Fruit fly (Drosophila melanogaster) whole organism, embryonic: Measurements from ENCODE around the gene Aps.
A peak's percentile ranks its signal among the peaks of the same experiment; 100 is the strongest.

ENCODE experiments used
- CG10462 ChIP-seq: fragments of 200-800 bp; sonication (Bioruptor generic); optimal IDR thresholded peaks from 2 replicates; lab custom pipeline; 2016; ENCODE audit warnings: missing biosample characterization, missing genetic modification characterization
- CG11093 ChIP-seq: fragments of 200-800 bp; sonication (Bioruptor generic); IDR thresholded peaks from 3 replicates; pipeline ENCODE4 v1.3.6; 2022; ENCODE audit warnings: missing biosample characterization, missing genetic modification characterization
- CG11723 ChIP-seq: fragments of 200-800 bp; sonication (Bioruptor generic); optimal IDR thresholded peaks from 2 replicates; lab custom pipeline; 2017; ENCODE audit warnings: missing biosample characterization, mild to moderate bottlenecking, missing genetic modification characterization
- CG12071 ChIP-seq: fragments of 200-800 bp; sonication (Bioruptor generic); optimal IDR thresholded peaks from 3 replicates; lab custom pipeline; 2018; ENCODE audit warnings: missing biosample characterization, mild to moderate bottlenecking, missing genetic modification characterization
- CG12659 ChIP-seq: fragments of 200-800 bp; sonication (Bioruptor generic); optimal IDR thresholded peaks from 3 replicates; lab custom pipeline; 2017; ENCODE audit warnings: mild to moderate bottlenecking, missing biosample characterization, missing genetic modification reagents, missing genetic modification characterization
- CG12769 ChIP-seq: fragments of 200-800 bp; sonication (Bioruptor generic); optimal IDR thresholded peaks from 2 replicates; lab custom pipeline; 2019; ENCODE audit warnings: missing biosample characterization, mild to moderate bottlenecking, missing genetic modification characterization, moderate library complexity
- CG13624 ChIP-seq: fragments of 200-800 bp; sonication (Bioruptor generic); optimal IDR thresholded peaks from 2 replicates; lab custom pipeline; 2016; ENCODE audit warnings: missing biosample characterization, missing genetic modification characterization
- CG16813 ChIP-seq: fragments of 200-800 bp; sonication (Bioruptor generic); IDR thresholded peaks from 3 replicates; pipeline ENCODE4 v1.3.6; 2022; ENCODE audit warnings: missing biosample characterization, missing genetic modification characterization; ENCODE audit not compliant: partially characterized antibody
- CG2199 ChIP-seq: fragments of 200-800 bp; sonication (Bioruptor generic); IDR thresholded peaks from 3 replicates; pipeline ENCODE4 v1.3.6; 2022; ENCODE audit warnings: missing biosample characterization, missing genetic modification characterization
- CG2875 ChIP-seq: fragments of 200-800 bp; sonication (Bioruptor generic); optimal IDR thresholded peaks from 2 replicates; lab custom pipeline; 2017; ENCODE audit warnings: missing biosample characterization, mild to moderate bottlenecking, missing genetic modification characterization, missing genetic modification reagents
- CG31441 ChIP-seq: fragments of 200-800 bp; sonication (Bioruptor generic); IDR thresholded peaks from 2 replicates; pipeline ENCODE4 v1.3.6; 2022; ENCODE audit warnings: missing biosample characterization, missing genetic modification characterization
- CG4707 ChIP-seq: fragments of 200-800 bp; sonication (Bioruptor generic); optimal IDR thresholded peaks from 2 replicates; lab custom pipeline; 2018; ENCODE audit warnings: missing biosample characterization, mild to moderate bottlenecking, missing genetic modification characterization, moderate library complexity
- CG5245 ChIP-seq: fragments of 200-800 bp; sonication (Bioruptor generic); optimal IDR thresholded peaks from 3 replicates; lab custom pipeline; 2016; ENCODE audit warnings: missing biosample characterization, missing genetic modification characterization
- CG5953 ChIP-seq: fragments of 200-800 bp; sonication (Bioruptor generic); IDR thresholded peaks from 2 replicates; pipeline ENCODE4 v1.3.6; 2022; ENCODE audit warnings: missing biosample characterization, missing genetic modification characterization
- CG6689 ChIP-seq: fragments of 200-800 bp; sonication (Bioruptor generic); IDR thresholded peaks from 2 replicates; pipeline ENCODE4 v1.3.6; 2022; ENCODE audit warnings: missing biosample characterization, missing genetic modification characterization
- CG7372 ChIP-seq: fragments of 200-800 bp; sonication (Bioruptor generic); IDR thresholded peaks from 2 replicates; pipeline ENCODE4 v1.3.6; 2022; ENCODE audit warnings: missing biosample characterization, missing genetic modification characterization
- CG8924 ChIP-seq: fragments of 200-800 bp; optimal IDR thresholded peaks from 3 replicates; lab custom pipeline; 2019; ENCODE audit warnings: missing biosample characterization, mild to moderate bottlenecking, missing genetic modification characterization, moderate library complexity
- CG9932 ChIP-seq: fragments of 200-800 bp; sonication (Bioruptor generic); IDR thresholded peaks from 2 replicates; pipeline ENCODE4 v1.3.6; 2022; ENCODE audit warnings: missing biosample characterization, missing genetic modification characterization
- Deaf1 ChIP-seq: fragments of 200-800 bp; optimal IDR thresholded peaks from 3 replicates; lab custom pipeline; 2019; ENCODE audit warnings: missing biosample characterization, mild to moderate bottlenecking, missing genetic modification characterization, moderate library complexity
- Dek ChIP-seq: fragments of 200-800 bp; sonication (Bioruptor generic); optimal IDR thresholded peaks from 3 replicates; lab custom pipeline; 2019; ENCODE audit warnings: missing biosample characterization, mild to moderate bottlenecking, missing genetic modification characterization, moderate library complexity
- Doc3 ChIP-seq: fragments of 200-800 bp; sonication (Bioruptor generic); IDR thresholded peaks from 3 replicates; pipeline ENCODE4 v1.3.6; 2022; ENCODE audit warnings: missing biosample characterization, missing genetic modification characterization; ENCODE audit not compliant: partially characterized antibody
- Drgx ChIP-seq: fragments of 200-800 bp; sonication (Bioruptor generic); IDR thresholded peaks from 2 replicates; pipeline ENCODE4 v1.3.6; 2022; ENCODE audit warnings: missing biosample characterization, missing genetic modification characterization
- ERR ChIP-seq: fragments of 200-800 bp; sonication (Bioruptor generic); optimal IDR thresholded peaks from 2 replicates; lab custom pipeline; 2016; ENCODE audit warnings: missing biosample characterization, missing genetic modification characterization
- HLHmδ ChIP-seq: fragments of 200-800 bp; sonication (Bioruptor generic); optimal IDR thresholded peaks from 2 replicates; lab custom pipeline; 2018; ENCODE audit warnings: missing biosample characterization, mild to moderate bottlenecking, missing genetic modification characterization, moderate library complexity
- HmgD ChIP-seq: fragments of 200-800 bp; sonication (Bioruptor generic); optimal IDR thresholded peaks from 3 replicates; lab custom pipeline; 2016; ENCODE audit warnings: missing biosample characterization, missing genetic modification characterization
- Hsf ChIP-seq: fragments of 200-800 bp; sonication (Bioruptor generic); optimal IDR thresholded peaks from 3 replicates; lab custom pipeline; 2016; ENCODE audit warnings: missing biosample characterization, missing genetic modification characterization
- Lim3 ChIP-seq: fragments of 200-800 bp; sonication (Bioruptor generic); IDR thresholded peaks from 2 replicates; pipeline ENCODE4 v1.3.6; 2022; ENCODE audit warnings: missing biosample characterization, missing genetic modification characterization
- Med ChIP-seq: fragments of 200-800 bp; sonication (Bioruptor generic); peaks from one replicate; lab custom pipeline; 2016; ENCODE audit warnings: missing biosample characterization, missing genetic modification characterization, mild to moderate bottlenecking, inconsistent platforms, moderate library complexity
- Nf-YB ChIP-seq: fragments of 200-800 bp; sonication (Bioruptor generic); optimal IDR thresholded peaks from 3 replicates; lab custom pipeline; 2019; ENCODE audit warnings: missing biosample characterization, mild to moderate bottlenecking, missing genetic modification characterization, moderate library complexity
- Oaz ChIP-seq: fragments of 200-800 bp; sonication (Bioruptor generic); IDR thresholded peaks from 2 replicates; pipeline ENCODE4 v1.3.6; 2022; ENCODE audit warnings: missing biosample characterization, missing genetic modification characterization
- Rfx ChIP-seq: fragments of 200-800 bp; sonication (Bioruptor generic); IDR thresholded peaks from 2 replicates; pipeline ENCODE4 v1.3.6; 2022; ENCODE audit warnings: missing biosample characterization, missing genetic modification characterization
- Sry-δ ChIP-seq: fragments of 200-800 bp; sonication (Bioruptor generic); optimal IDR thresholded peaks from 2 replicates; lab custom pipeline; 2016; ENCODE audit warnings: missing biosample characterization, missing genetic modification characterization
- Trl ChIP-seq, 3 experiments: fragments of >200 bp in 2 of 3; fragments of 200-800 bp in 1 of 3; sonication (Bioruptor generic) in 1 of 3; optimal IDR thresholded peaks; 2 replicates in 1 of 3; 3 replicates in 2 of 3; lab custom pipeline; 2016 to 2017; ENCODE audit warnings: missing biosample characterization in 1 of 3, missing genetic modification characterization in 1 of 3
- aop ChIP-seq: fragments of 200-800 bp; sonication (Bioruptor generic); IDR thresholded peaks from 2 replicates; pipeline ENCODE4 v1.3.6; 2022; ENCODE audit warnings: missing biosample characterization, missing genetic modification characterization
- bsh ChIP-seq, 2 experiments: fragments of 200-800 bp; sonication (Bioruptor generic); optimal IDR thresholded peaks; 2 replicates each; lab custom pipeline; 2017 to 2018; ENCODE audit warnings: mild to moderate bottlenecking in 2 of 2, missing biosample characterization in 2 of 2, missing genetic modification characterization in 2 of 2, moderate library complexity in 1 of 2
- cato ChIP-seq: fragments of 200-800 bp; sonication (Bioruptor generic); optimal IDR thresholded peaks from 2 replicates; lab custom pipeline; 2016; ENCODE audit warnings: missing biosample characterization, missing genetic modification characterization, borderline replicate concordance
- crol ChIP-seq: fragments of 200-800 bp; sonication (Bioruptor generic); IDR thresholded peaks from 2 replicates; pipeline ENCODE4 v1.3.6; 2022; ENCODE audit warnings: missing biosample characterization, missing genetic modification characterization
- danr ChIP-seq: fragments of 200-800 bp; sonication (Bioruptor generic); IDR thresholded peaks from 2 replicates; pipeline ENCODE4 v1.3.6; 2022; ENCODE audit warnings: missing biosample characterization, missing genetic modification characterization
- emc ChIP-seq: fragments of 200-800 bp; sonication (Bioruptor generic); optimal IDR thresholded peaks from 2 replicates; lab custom pipeline; 2016; ENCODE audit warnings: missing biosample characterization, missing genetic modification characterization
- gce ChIP-seq: fragments of 200-800 bp; sonication (Bioruptor generic); IDR thresholded peaks from 3 replicates; pipeline ENCODE4 v1.3.6; 2022; ENCODE audit warnings: missing biosample characterization, missing genetic modification characterization
- jumu ChIP-seq: fragments of 200-800 bp; sonication (Bioruptor generic); optimal IDR thresholded peaks from 3 replicates; lab custom pipeline; 2016; ENCODE audit warnings: missing biosample characterization, missing genetic modification characterization
- nerfin-1 ChIP-seq: fragments of 200-800 bp; sonication (Bioruptor generic); optimal IDR thresholded peaks from 3 replicates; lab custom pipeline; 2019; ENCODE audit warnings: missing biosample characterization, mild to moderate bottlenecking, missing genetic modification characterization, moderate library complexity
- nmo ChIP-seq: fragments of 200-800 bp; sonication (Bioruptor generic); optimal IDR thresholded peaks from 2 replicates; lab custom pipeline; 2018; ENCODE audit warnings: missing biosample characterization, mild to moderate bottlenecking, missing genetic modification characterization, moderate library complexity
- pros ChIP-seq: fragments of 200-800 bp; sonication (Bioruptor generic); optimal IDR thresholded peaks from 3 replicates; lab custom pipeline; 2019; ENCODE audit warnings: missing biosample characterization, mild to moderate bottlenecking, missing genetic modification characterization, moderate library complexity
- sd ChIP-seq: fragments of 200-800 bp; sonication (Bioruptor generic); optimal IDR thresholded peaks from 3 replicates; lab custom pipeline; 2018; ENCODE audit warnings: missing biosample characterization, mild to moderate bottlenecking, missing genetic modification characterization, moderate library complexity
- slou ChIP-seq: fragments of 200-800 bp; sonication (Bioruptor generic); optimal IDR thresholded peaks from 3 replicates; lab custom pipeline; 2016; ENCODE audit warnings: missing biosample characterization, missing genetic modification characterization
- sqz ChIP-seq: fragments of 200-800 bp; sonication (Bioruptor generic); optimal IDR thresholded peaks from 3 replicates; lab custom pipeline; 2018; ENCODE audit warnings: missing biosample characterization, mild to moderate bottlenecking, missing genetic modification characterization
- ttk ChIP-seq: fragments of 200-800 bp; sonication (Bioruptor generic); IDR thresholded peaks from 2 replicates; pipeline ENCODE4 v2.1.2; 2022; ENCODE audit warnings: missing biosample characterization, missing genetic modification characterization
- twi ChIP-seq: fragments of 200-800 bp; optimal IDR thresholded peaks from 2 replicates; lab custom pipeline; 2019; ENCODE audit warnings: missing biosample characterization, mild to moderate bottlenecking, missing genetic modification characterization, moderate library complexity
- zen ChIP-seq: fragments of 200-800 bp; sonication (Bioruptor generic); optimal IDR thresholded peaks from 3 replicates; lab custom pipeline; 2018; ENCODE audit warnings: missing biosample characterization, mild to moderate bottlenecking, missing genetic modification characterization, moderate library complexity

The Aps gene

dm6 chr3L:10851107-10851762, 47.7 kb downstream of the Aps start (continued):
- TF ChIP-seq gce (GFP tag; lab: Robert Waterston, UW) (no peak), emc (GFP tag; lab: Kevin White, UChicago) (no peak), HLHmδ (GFP tag; lab: Kevin White, UChicago) (no peak), Deaf1 (tag; lab: Kevin White, UChicago) (peak; percentile 31), zen (tag; lab: Kevin White, UChicago) (no peak), pros (peak; percentile 96), Hsf (GFP tag; lab: Kevin White, UChicago) (no peak), Rfx (GFP tag; lab: Robert Waterston, UW) (no peak), CG2199 (GFP tag; lab: Robert Waterston, UW) (peak; percentile 96; the same call in 2 of the 3 replicates), CG4707 (no peak), sd (tag; lab: Kevin White, UChicago) (peak; percentile 59), nerfin-1 (tag; lab: Kevin White, UChicago) (peak; percentile 63), CG11723 (GFP tag; lab: Kevin White, UChicago) (no peak), CG9932 (GFP tag; lab: Robert Waterston, UW) (no peak), CG16813 (GFP tag; lab: Robert Waterston, UW) (no peak), bsh (GFP tag; optimal IDR thresholded peaks at IDR 0.05; lab: Kevin White, UChicago) (no peak), CG12769 (tag; lab: Kevin White, UChicago) (no peak), CG10462 (GFP tag; lab: Kevin White, UChicago) (no peak), cato (no peak), Med (GFP tag; lab: Kevin White, UChicago) (peak; percentile 70), danr (GFP tag; lab: Robert Waterston, UW) (no peak), ttk (no peak), Doc3 (GFP tag; lab: Robert Waterston, UW) (no peak), twi (peak; percentile 77), CG5953 (GFP tag; lab: Robert Waterston, UW) (no peak), CG11093 (GFP tag; lab: Robert Waterston, UW) (no peak), slou (GFP tag; lab: Kevin White, UChicago) (no peak), CG6689 (GFP tag; lab: Robert Waterston, UW) (no peak), Sry-δ (GFP tag; lab: Kevin White, UChicago) (no peak), CG7372 (GFP tag; lab: Robert Waterston, UW) (no peak), CG8924 (tag; lab: Kevin White, UChicago) (peak; percentile 11), HmgD (no peak), crol (GFP tag; lab: Robert Waterston, UW) (no peak), aop (no peak), Trl (optimal IDR thresholded peaks at IDR 0.05; lab: Kevin White, UChicago) (peak; percentile 19 to 49), Trl (GFP tag; optimal IDR thresholded peaks at IDR 0.05; lab: Kevin White, UChicago) (no peak), Nf-YB (peak; percentile 39), CG2875 (GFP tag; lab: Kevin White, UChicago) (no peak), Oaz (GFP tag; lab: Robert Waterston, UW) (no peak), CG12071 (GFP tag; lab: Kevin White, UChicago) (no peak), CG13624 (no peak), nmo (no peak), jumu (GFP tag; lab: Kevin White, UChicago) (no peak), CG5245 (GFP tag; lab: Kevin White, UChicago) (no peak), sqz (GFP tag; lab: Kevin White, UChicago) (peak; percentile 70), Dek (tag; lab: Kevin White, UChicago) (no peak), CG12659 (GFP tag; lab: Kevin White, UChicago) (no peak), Drgx (0 out of 2 replicates have a peak, but pooled peaks have one; percentile 6), Lim3 (GFP tag; lab: Robert Waterston, UW) (no peak), ERR (no peak), CG31441 (GFP tag; lab: Robert Waterston, UW) (no peak)
